Fruit fly (Drosophila melanogaster): ENCODE data around the gene TyrRS.

DNA sequence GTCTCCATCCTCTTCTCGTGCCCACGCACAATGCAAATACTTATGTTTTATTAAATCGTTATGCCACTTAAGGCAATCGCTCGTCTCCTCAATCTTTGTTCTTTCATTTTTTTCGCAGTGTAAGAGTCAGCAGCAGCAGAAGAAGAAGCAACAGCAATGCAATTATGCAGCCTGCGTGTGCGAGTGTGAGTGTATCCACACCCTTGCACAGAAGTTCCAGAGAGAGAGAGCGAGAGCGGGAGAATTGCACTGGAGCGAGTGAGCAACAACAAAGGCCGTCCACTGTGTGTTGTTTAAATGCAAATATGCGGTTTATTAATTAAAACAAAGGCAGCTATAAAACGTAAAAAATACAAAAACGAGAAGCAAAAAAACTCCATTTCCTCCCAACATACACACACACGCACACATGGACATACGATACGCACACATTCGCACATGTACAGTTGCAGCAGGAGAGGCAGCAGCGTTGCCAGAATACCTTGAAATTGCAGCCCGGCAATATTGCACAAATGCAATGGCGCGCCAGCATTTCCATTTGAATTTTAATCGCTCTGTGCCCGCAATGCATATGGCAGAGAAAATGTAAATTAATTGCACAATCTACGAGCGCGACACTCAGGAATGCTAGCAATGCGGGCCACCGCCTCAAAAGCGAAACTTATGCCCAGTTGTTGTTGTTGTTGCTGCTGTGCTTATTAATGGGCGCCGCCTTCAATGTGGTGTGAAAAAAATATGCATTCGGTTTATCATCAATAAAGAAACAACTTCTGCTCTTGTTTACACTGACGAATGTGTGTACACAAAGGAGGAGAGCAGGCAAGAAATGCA lies 10.3 kb downstream of the TyrRS start:
- TF ChIP-seq CG10669 (GFP tag; optimal IDR thresholded peaks at IDR 0.05) (peak; percentile 63), CG31627 (GFP tag; optimal IDR thresholded peaks at IDR 0.05) (peak; percentile 55), Ets21C (GFP tag; optimal IDR thresholded peaks at IDR 0.05) (peak; percentile 32), salr (GFP tag; optimal IDR thresholded peaks at IDR 0.05) (peak; percentile 56 to 66), eg (GFP tag; IDR thresholded peaks at IDR 0.05) (peak; percentile 65; the same call in 2 of the 3 replicates), CG6854 (GFP tag; optimal IDR thresholded peaks at IDR 0.05) (peak; percentile 63), Sox15 (GFP tag; optimal IDR thresholded peaks at IDR 0.05) (peak; percentile 24), CG10631 (GFP tag; optimal IDR thresholded peaks at IDR 0.05) (peak; percentile 64), CG6276 (GFP tag; optimal IDR thresholded peaks at IDR 0.05) (peak; percentile 58), CG8632 (GFP tag; optimal IDR thresholded peaks at IDR 0.05) (peak; percentile 42), CG6808 (GFP tag; optimal IDR thresholded peaks at IDR 0.05) (peak; percentile 61), OdsH (GFP tag; optimal IDR thresholded peaks at IDR 0.05) (peak; percentile 58), Hr39 (GFP tag; optimal IDR thresholded peaks at IDR 0.05) (peak; percentile 57)
